Worm (Caenorhabditis elegans) whole organism, mixed stage, embryonic: ENCODE data around the gene gld-3.

Source experiments
- M03D4.4 ChIP-seq: sonication (generic microtip); optimal IDR thresholded peaks from 2 replicates; lab custom pipeline; 2017; ENCODE audit warnings: mild to moderate bottlenecking, missing genetic modification characterization, missing compliant biosample characterization
- bed-3 ChIP-seq: fragments of 200-800 bp; sonication (Bioruptor generic); optimal IDR thresholded peaks from 3 replicates; lab custom pipeline; 2018; ENCODE audit warnings: mild to moderate bottlenecking, missing genetic modification characterization, moderate library complexity, missing compliant biosample characterization
- ceh-39 ChIP-seq: fragments of 150-350 bp; optimal IDR thresholded peaks from 2 replicates; lab custom pipeline; 2014; ENCODE audit warnings: missing biosample characterization, missing genetic modification characterization
- ceh-43 ChIP-seq: fragments of 200-800 bp; sonication (Bioruptor generic); optimal IDR thresholded peaks from 2 replicates; lab custom pipeline; 2018; ENCODE audit warnings: mild to moderate bottlenecking, missing genetic modification characterization, moderate library complexity, missing compliant biosample characterization
- ceh-83 ChIP-seq: fragments of 200-800 bp; sonication (Bioruptor generic); optimal IDR thresholded peaks from 2 replicates; lab custom pipeline; 2018; ENCODE audit warnings: mild to moderate bottlenecking, missing genetic modification characterization, missing compliant biosample characterization
- ces-1 ChIP-seq: fragments of 150-350 bp; optimal IDR thresholded peaks from 2 replicates; lab custom pipeline; 2014; ENCODE audit warnings: missing biosample characterization, missing genetic modification reagents, missing genetic modification characterization
- cnd-1 ChIP-seq: fragments of 200-800 bp; sonication (Bioruptor generic); optimal IDR thresholded peaks from 2 replicates; lab custom pipeline; 2018; ENCODE audit warnings: mild to moderate bottlenecking, missing genetic modification characterization, missing compliant biosample characterization
- drap-1 ChIP-seq: fragments of 200-800 bp; sonication (Bioruptor generic); optimal IDR thresholded peaks from 3 replicates; lab custom pipeline; 2018; ENCODE audit warnings: mild to moderate bottlenecking, missing genetic modification characterization, missing compliant biosample characterization
- elt-3 ChIP-seq: fragments of 150-350 bp; optimal IDR thresholded peaks from 2 replicates; lab custom pipeline; 2014; ENCODE audit warnings: missing biosample characterization, missing genetic modification characterization
- ham-2 ChIP-seq: fragments of 200-800 bp; sonication (Bioruptor generic); optimal IDR thresholded peaks from 2 replicates; lab custom pipeline; 2018; ENCODE audit warnings: mild to moderate bottlenecking, missing genetic modification characterization, missing compliant biosample characterization
- hlh-1 ChIP-seq: fragments of 150-350 bp; optimal IDR thresholded peaks from 2 replicates; lab custom pipeline; 2014; ENCODE audit warnings: missing biosample characterization, missing genetic modification reagents, missing genetic modification characterization
- lin-13 ChIP-seq: fragments of 150-350 bp; optimal IDR thresholded peaks from 2 replicates; lab custom pipeline; 2014; ENCODE audit warnings: missing biosample characterization, missing genetic modification characterization
- lin-32 ChIP-seq: fragments of 200-800 bp; sonication (Bioruptor generic); optimal IDR thresholded peaks from 2 replicates; lab custom pipeline; 2018; ENCODE audit warnings: mild to moderate bottlenecking, missing genetic modification characterization, missing compliant biosample characterization
- lsy-2 ChIP-seq: fragments of 150-350 bp; optimal IDR thresholded peaks from 2 replicates; lab custom pipeline; 2014; ENCODE audit warnings: missing biosample characterization, missing genetic modification characterization
- mab-5 ChIP-seq: fragments of 150-350 bp; optimal IDR thresholded peaks from 2 replicates; lab custom pipeline; 2014; ENCODE audit warnings: missing biosample characterization, missing genetic modification characterization
- mep-1 ChIP-seq: fragments of 150-350 bp; optimal IDR thresholded peaks from 2 replicates; lab custom pipeline; 2017; ENCODE audit warnings: missing biosample characterization, missing genetic modification reagents, missing genetic modification characterization, inconsistent platforms
- mls-2 ChIP-seq: sonication (generic microtip); optimal IDR thresholded peaks from 2 replicates; lab custom pipeline; 2016; ENCODE audit warnings: mild to moderate bottlenecking, missing genetic modification characterization, moderate library complexity, missing compliant biosample characterization
- nhr-12 ChIP-seq: fragments of 150-350 bp; optimal IDR thresholded peaks from 2 replicates; lab custom pipeline; 2014; ENCODE audit warnings: missing biosample characterization, missing genetic modification characterization
- nhr-2 ChIP-seq: fragments of 150-350 bp; optimal IDR thresholded peaks from 2 replicates; lab custom pipeline; 2014; ENCODE audit warnings: missing biosample characterization, missing genetic modification characterization
- nhr-237 ChIP-seq: fragments of 150-350 bp; optimal IDR thresholded peaks from 2 replicates; lab custom pipeline; 2014; ENCODE audit warnings: missing biosample characterization, missing genetic modification characterization
- nhr-76 ChIP-seq: sonication (generic microtip); optimal IDR thresholded peaks from 2 replicates; lab custom pipeline; 2017; ENCODE audit warnings: missing biosample characterization, missing genetic modification characterization
- sem-2 ChIP-seq: fragments of 200-800 bp; sonication (Bioruptor generic); optimal IDR thresholded peaks from 2 replicates; lab custom pipeline; 2018; ENCODE audit warnings: mild to moderate bottlenecking, missing genetic modification characterization, missing compliant biosample characterization
- snpc-4 ChIP-seq: fragments of 150-350 bp; optimal IDR thresholded peaks from 2 replicates; lab custom pipeline; 2014; ENCODE audit warnings: missing biosample characterization, missing genetic modification characterization
- sptf-1 ChIP-seq: sonication (generic microtip); optimal IDR thresholded peaks from 2 replicates; lab custom pipeline; 2017; ENCODE audit warnings: mild to moderate bottlenecking, missing genetic modification characterization, moderate library complexity, missing compliant biosample characterization
- tbx-8 ChIP-seq: fragments of 200-800 bp; sonication (Bioruptor generic); optimal IDR thresholded peaks from 2 replicates; lab custom pipeline; 2018; ENCODE audit warnings: mild to moderate bottlenecking, missing genetic modification characterization, moderate library complexity, missing compliant biosample characterization
- unc-120 ChIP-seq: sonication (generic microtip); optimal IDR thresholded peaks from 2 replicates; lab custom pipeline; 2017; ENCODE audit warnings: missing genetic modification characterization, missing compliant biosample characterization; ENCODE audit not compliant: poor library complexity, severe bottlenecking
- unc-39 ChIP-seq: fragments of 150-350 bp; optimal IDR thresholded peaks from 2 replicates; lab custom pipeline; 2014; ENCODE audit warnings: missing biosample characterization, missing genetic modification characterization
- unc-62 ChIP-seq: fragments of 150-350 bp; optimal IDR thresholded peaks from 2 replicates; lab custom pipeline; 2014; ENCODE audit warnings: missing biosample characterization, missing genetic modification reagents, missing genetic modification characterization
- ztf-11 ChIP-seq: fragments of 150-350 bp; optimal IDR thresholded peaks from 2 replicates; lab custom pipeline; 2014; ENCODE audit warnings: missing biosample characterization, missing genetic modification characterization

gld-3 gene

ce11 chrII:7111012-7111656, 21.3 kb upstream of the gld-3 start:
- TF ChIP-seq sem-2 (GFP tag; lab: Kevin White, UChicago) (no peak), unc-39 (tag; lab: Kevin White, UChicago) (no peak), mls-2 (tag; lab: Kevin White, UChicago) (no peak), ces-1 (peak; percentile 59)

- no peak for TF ChIP-seq hlh-1 (tag; lab: Kevin White, UChicago)
- TF ChIP-seq lin-13 (tag; lab: Kevin White, UChicago) = peak; percentile 57
- no peak for TF ChIP-seq ztf-11 (tag; lab: Kevin White, UChicago)
- TF ChIP-seq nhr-76 (tag; lab: Kevin White, UChicago) = no peak
- peak; percentile 14 for TF ChIP-seq ceh-83 (GFP tag; lab: Kevin White, UChicago)
- peak; percentile 37 for TF ChIP-seq nhr-237
- no peak for TF ChIP-seq bed-3 (GFP tag; lab: Kevin White, UChicago)
- TF ChIP-seq drap-1 (GFP tag; lab: Kevin White, UChicago) = no peak
- no peak for TF ChIP-seq ham-2 (GFP tag; lab: Kevin White, UChicago)
- peak; percentile 22 for TF ChIP-seq unc-120 (tag; lab: Kevin White, UChicago)
- peak; percentile 3 for TF ChIP-seq unc-62 (GFP tag; lab: Kevin White, UChicago)
- TF ChIP-seq lsy-2 (tag; lab: Kevin White, UChicago) = peak; percentile 98
- peak; percentile 24 for TF ChIP-seq mep-1 (tag; lab: Kevin White, UChicago)
- TF ChIP-seq, all 35 proteins: peak for 7
Observed at ce11 chrII:7111657-7112049, 20.8 kb upstream of the gld-3 start, which contains the start of gene F10E7.5. Gene F10E7.5, plus strand, starts transcription at chrII:7111978.

ce11 chrII:7112780-7113179, 19.7 kb upstream of the gld-3 start, which contains the start of gene F10E7.6:
Gene F10E7.6, plus strand, starts transcription at chrII:7113080.
- TF ChIP-seq lin-13 (tag; lab: Kevin White, UChicago) (no peak), ces-1 (no peak), ceh-43 (no peak), sptf-1 (no peak), mep-1 (tag; lab: Kevin White, UChicago) (no peak), bed-3 (GFP tag; lab: Kevin White, UChicago) (no peak), drap-1 (GFP tag; lab: Kevin White, UChicago) (no peak), nhr-2 (tag; lab: Kevin White, UChicago) (no peak), unc-62 (GFP tag; lab: Kevin White, UChicago) (no peak), hlh-1 (tag; lab: Kevin White, UChicago) (no peak), ceh-39 (no peak), sem-2 (GFP tag; lab: Kevin White, UChicago) (no peak), unc-120 (tag; lab: Kevin White, UChicago) (no peak)

ce11 chrII:7115638-7116037, 16.8 kb upstream of the gld-3 start, which contains the start of gene cutl-5:
Gene cutl-5, minus strand, starts transcription at chrII:7115906.
- TF ChIP-seq drap-1 (GFP tag; lab: Kevin White, UChicago) = no peak
- TF ChIP-seq lin-32 = no peak
- TF ChIP-seq ceh-83 (GFP tag; lab: Kevin White, UChicago) = no peak
- TF ChIP-seq mls-2 (tag; lab: Kevin White, UChicago) = no peak
- TF ChIP-seq ceh-39 = no peak

- TF ChIP-seq unc-120 (tag; lab: Kevin White, UChicago) (peak; percentile 14), lin-13 (tag; lab: Kevin White, UChicago) (no peak), ceh-83 (GFP tag; lab: Kevin White, UChicago) (no peak), ham-2 (GFP tag; lab: Kevin White, UChicago) (no peak), snpc-4 (tag; lab: Kevin White, UChicago) (no peak), cnd-1 (no peak), lin-32 (no peak), mls-2 (tag; lab: Kevin White, UChicago) (no peak), hlh-1 (tag; lab: Kevin White, UChicago) (peak; percentile 73), ztf-11 (tag; lab: Kevin White, UChicago) (no peak), unc-62 (GFP tag; lab: Kevin White, UChicago) (peak; percentile 54), nhr-2 (tag; lab: Kevin White, UChicago) (peak; percentile 46), nhr-12 (tag; lab: Kevin White, UChicago) (no peak), ceh-43 (no peak), tbx-8 (GFP tag; lab: Kevin White, UChicago) (no peak)
Observed at ce11 chrII:7116350-7116749, 16.1 kb upstream of the gld-3 start, which contains the start of gene spon-1. Gene spon-1, plus strand, starts transcription at chrII:7116557.

ce11 chrII:7119525-7119924, 12.9 kb upstream of the gld-3 start:
- TF ChIP-seq unc-120 (tag; lab: Kevin White, UChicago) = no peak
- no peak for TF ChIP-seq snpc-4 (tag; lab: Kevin White, UChicago)
- TF ChIP-seq cnd-1 = no peak
- TF ChIP-seq mab-5 (tag; lab: Kevin White, UChicago) = no peak
- TF ChIP-seq elt-3 (tag; lab: Kevin White, UChicago) = no peak
- no peak for TF ChIP-seq mep-1 (tag; lab: Kevin White, UChicago)
- no peak for TF ChIP-seq ham-2 (GFP tag; lab: Kevin White, UChicago)
- no peak for TF ChIP-seq lsy-2 (tag; lab: Kevin White, UChicago)
- TF ChIP-seq ztf-11 (tag; lab: Kevin White, UChicago) = no peak
- TF ChIP-seq nhr-76 (tag; lab: Kevin White, UChicago) = no peak
- TF ChIP-seq mls-2 (tag; lab: Kevin White, UChicago) = no peak
- TF ChIP-seq M03D4.4 = no peak
- TF ChIP-seq unc-62 (GFP tag; lab: Kevin White, UChicago) = no peak
- TF ChIP-seq nhr-237 = no peak
